Worm (Caenorhabditis elegans): Measurements from ENCODE around the gene C45B2.2.

DNA sequence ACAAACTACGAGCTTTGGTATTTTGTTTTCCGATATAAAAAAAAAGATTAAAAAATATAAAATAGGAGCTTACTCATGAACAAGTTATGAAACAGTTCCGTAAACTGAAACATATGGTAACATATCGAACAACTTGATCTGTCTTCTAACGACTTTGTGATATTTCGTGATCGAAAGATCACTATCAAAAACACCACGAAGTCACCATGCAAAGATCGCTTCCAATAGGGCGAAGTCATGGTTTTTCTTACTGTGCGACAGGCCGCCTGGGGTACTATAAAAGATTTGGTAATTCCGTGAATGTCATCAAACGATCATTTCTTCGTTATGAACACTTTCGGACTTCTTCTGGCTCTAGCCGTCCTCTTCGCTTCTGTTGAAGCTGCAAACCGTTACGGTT, 1.9 kb upstream of the C45B2.2 start, which contains the start of gene C45B2.3:
- TF ChIP-seq ama-1 (optimal IDR thresholded peaks at IDR 0.05) (no peak), ceh-36 (tag; optimal IDR thresholded peaks at IDR 0.05) (no peak)

Data from whole organism, early embryonic.